Fruit fly (Drosophila melanogaster) whole organism, embryonic: ENCODE data around the gene Lamtor4.

ENCODE experiments used
- BEAF-32 ChIP-seq: fragments of 200-800 bp; sonication (Bioruptor generic); optimal IDR thresholded peaks from 3 replicates; lab custom pipeline; 2017; ENCODE audit warnings: missing biosample characterization, missing genetic modification characterization, mild to moderate bottlenecking, moderate library complexity, missing genetic modification reagents
- CG11093 ChIP-seq: fragments of 200-800 bp; sonication (Bioruptor generic); IDR thresholded peaks from 3 replicates; pipeline ENCODE4 v1.3.6; 2022; ENCODE audit warnings: missing biosample characterization, missing genetic modification characterization
- CG12299 ChIP-seq: fragments of 200-800 bp; sonication (Bioruptor generic); optimal IDR thresholded peaks from 2 replicates; lab custom pipeline; 2018; ENCODE audit warnings: missing biosample characterization, mild to moderate bottlenecking, missing genetic modification characterization
- CG1233 ChIP-seq: fragments of 200-800 bp; sonication (Bioruptor generic); optimal IDR thresholded peaks from 4 replicates; lab custom pipeline; 2018; ENCODE audit warnings: missing biosample characterization, mild to moderate bottlenecking, missing genetic modification characterization
- CG12659 ChIP-seq: fragments of 200-800 bp; sonication (Bioruptor generic); optimal IDR thresholded peaks from 3 replicates; lab custom pipeline; 2017; ENCODE audit warnings: mild to moderate bottlenecking, missing biosample characterization, missing genetic modification reagents, missing genetic modification characterization
- CG14710 ChIP-seq: fragments of 200-800 bp; sonication (Bioruptor generic); optimal IDR thresholded peaks from 3 replicates; lab custom pipeline; 2019; ENCODE audit warnings: missing biosample characterization, mild to moderate bottlenecking, missing genetic modification characterization, moderate library complexity
- CG15011 ChIP-seq: fragments of 200-800 bp; sonication (Bioruptor generic); optimal IDR thresholded peaks from 3 replicates; lab custom pipeline; 2018; ENCODE audit warnings: missing biosample characterization, mild to moderate bottlenecking, missing genetic modification characterization
- CG1603 ChIP-seq: fragments of 200-800 bp; sonication (Bioruptor generic); optimal IDR thresholded peaks from 2 replicates; lab custom pipeline; 2019; ENCODE audit warnings: missing biosample characterization, mild to moderate bottlenecking, missing genetic modification characterization, moderate library complexity
- CG1647 ChIP-seq: fragments of 200-800 bp; sonication (Bioruptor generic); optimal IDR thresholded peaks from 3 replicates; lab custom pipeline; 2016; ENCODE audit warnings: missing biosample characterization, missing genetic modification characterization
- CG17385 ChIP-seq: fragments of 200-800 bp; sonication (Bioruptor generic); optimal IDR thresholded peaks from 3 replicates; lab custom pipeline; 2018; ENCODE audit warnings: missing biosample characterization, mild to moderate bottlenecking, missing genetic modification characterization
- CG17568 ChIP-seq: fragments of 200-800 bp; sonication (Bioruptor generic); optimal IDR thresholded peaks from 2 replicates; lab custom pipeline; 2018; ENCODE audit warnings: missing biosample characterization, mild to moderate bottlenecking, missing genetic modification characterization, moderate library complexity
- CG18262 ChIP-seq: fragments of 200-800 bp; optimal IDR thresholded peaks from 3 replicates; lab custom pipeline; 2019; ENCODE audit warnings: missing biosample characterization, mild to moderate bottlenecking, missing genetic modification characterization, moderate library complexity
- CG3995 ChIP-seq: fragments of 200-800 bp; sonication (Bioruptor generic); optimal IDR thresholded peaks from 3 replicates; lab custom pipeline; 2016; ENCODE audit warnings: missing biosample characterization, missing genetic modification characterization
- CG42726 ChIP-seq: fragments of 200-800 bp; sonication (Bioruptor generic); IDR thresholded peaks from 2 replicates; pipeline ENCODE4 v1.3.6; 2022; ENCODE audit warnings: missing biosample characterization, missing genetic modification characterization; ENCODE audit not compliant: partially characterized antibody
- CG9437 ChIP-seq: fragments of 200-800 bp; sonication (Bioruptor generic); optimal IDR thresholded peaks from 2 replicates; lab custom pipeline; 2018; ENCODE audit warnings: missing biosample characterization, mild to moderate bottlenecking, missing genetic modification characterization
- CG9876 ChIP-seq: fragments of 200-800 bp; sonication (Bioruptor generic); optimal IDR thresholded peaks from 2 replicates; lab custom pipeline; 2016; ENCODE audit warnings: missing biosample characterization, missing genetic modification characterization
- Doc3 ChIP-seq: fragments of 200-800 bp; sonication (Bioruptor generic); IDR thresholded peaks from 3 replicates; pipeline ENCODE4 v1.3.6; 2022; ENCODE audit warnings: missing biosample characterization, missing genetic modification characterization; ENCODE audit not compliant: partially characterized antibody
- Dref ChIP-seq: fragments of 200-800 bp; sonication (Bioruptor generic); IDR thresholded peaks from 2 replicates; pipeline ENCODE4 v1.3.6; 2022; ENCODE audit warnings: missing biosample characterization, missing genetic modification characterization
- Ets97D ChIP-seq: fragments of 200-800 bp; sonication (Bioruptor generic); optimal IDR thresholded peaks from 3 replicates; lab custom pipeline; 2016; ENCODE audit warnings: missing biosample characterization, missing genetic modification characterization
- Fer2 ChIP-seq: fragments of 200-800 bp; sonication (Bioruptor generic); optimal IDR thresholded peaks from 2 replicates; lab custom pipeline; 2018; ENCODE audit warnings: missing biosample characterization, mild to moderate bottlenecking, missing genetic modification characterization, moderate library complexity
- HmgZ ChIP-seq: fragments of 200-800 bp; sonication (Bioruptor generic); optimal IDR thresholded peaks from 2 replicates; lab custom pipeline; 2018; ENCODE audit warnings: missing biosample characterization, mild to moderate bottlenecking, missing genetic modification characterization
- Hr3 ChIP-seq: fragments of 200-800 bp; sonication (Bioruptor generic); optimal IDR thresholded peaks from 3 replicates; lab custom pipeline; 2016; ENCODE audit warnings: missing biosample characterization, missing genetic modification characterization
- MBD-R2 ChIP-seq: fragments of 200-800 bp; sonication (Bioruptor generic); IDR thresholded peaks from 2 replicates; pipeline ENCODE4 v1.3.6; 2022; ENCODE audit warnings: missing biosample characterization, missing genetic modification characterization
- MESR4 ChIP-seq: fragments of 200-800 bp; sonication (Bioruptor generic); optimal IDR thresholded peaks from 2 replicates; lab custom pipeline; 2018; ENCODE audit warnings: missing biosample characterization, mild to moderate bottlenecking, missing genetic modification characterization, moderate library complexity
- Max ChIP-seq: fragments of 200-800 bp; sonication (Bioruptor generic); optimal IDR thresholded peaks from 2 replicates; lab custom pipeline; 2016; ENCODE audit warnings: missing biosample characterization, mild to moderate bottlenecking, missing genetic modification characterization
- Myb ChIP-seq: fragments of 200-800 bp; sonication (Bioruptor generic); optimal IDR thresholded peaks from 2 replicates; lab custom pipeline; 2016; ENCODE audit warnings: missing biosample characterization, missing genetic modification characterization
- Nf-YB ChIP-seq: fragments of 200-800 bp; sonication (Bioruptor generic); optimal IDR thresholded peaks from 3 replicates; lab custom pipeline; 2019; ENCODE audit warnings: missing biosample characterization, mild to moderate bottlenecking, missing genetic modification characterization, moderate library complexity
- Oli ChIP-seq: fragments of 200-800 bp; sonication (Bioruptor generic); optimal IDR thresholded peaks from 2 replicates; lab custom pipeline; 2018; ENCODE audit warnings: missing biosample characterization, mild to moderate bottlenecking, missing genetic modification characterization, moderate library complexity
- Pdp1 ChIP-seq, 2 experiments: fragments of 200-800 bp; sonication (Bioruptor generic); optimal IDR thresholded peaks; 3 replicates each; lab custom pipeline; 2016; ENCODE audit warnings: missing biosample characterization in 2 of 2, missing genetic modification characterization in 2 of 2, mild to moderate bottlenecking in 1 of 2, moderate library complexity in 1 of 2
- Sin3A ChIP-seq: fragments of >200 bp; optimal IDR thresholded peaks from 2 replicates; lab custom pipeline; 2018
- Sry-δ ChIP-seq: fragments of 200-800 bp; sonication (Bioruptor generic); optimal IDR thresholded peaks from 2 replicates; lab custom pipeline; 2016; ENCODE audit warnings: missing biosample characterization, missing genetic modification characterization
- chinmo ChIP-seq: fragments of 200-800 bp; sonication (Bioruptor generic); IDR thresholded peaks from 4 replicates; pipeline ENCODE4 v1.3.6; 2022; ENCODE audit warnings: missing biosample characterization, missing genetic modification characterization; ENCODE audit not compliant: partially characterized antibody
- crol ChIP-seq: fragments of 200-800 bp; sonication (Bioruptor generic); IDR thresholded peaks from 2 replicates; pipeline ENCODE4 v1.3.6; 2022; ENCODE audit warnings: missing biosample characterization, missing genetic modification characterization
- dm ChIP-seq: fragments of 200-800 bp; sonication (Bioruptor generic); optimal IDR thresholded peaks from 3 replicates; lab custom pipeline; 2016; ENCODE audit warnings: missing biosample characterization, missing genetic modification characterization
- gfzf ChIP-seq: fragments of 200-800 bp; sonication (Bioruptor generic); optimal IDR thresholded peaks from 2 replicates; lab custom pipeline; 2016; ENCODE audit warnings: missing biosample characterization, mild to moderate bottlenecking, missing genetic modification characterization, moderate library complexity
- her ChIP-seq: fragments of 200-800 bp; sonication (Bioruptor generic); optimal IDR thresholded peaks from 2 replicates; lab custom pipeline; 2016; ENCODE audit warnings: missing biosample characterization, missing genetic modification characterization
- hkb ChIP-seq, 2 experiments: fragments of 200-800 bp in 1 of 2; fragments of >200 bp in 1 of 2; sonication (Bioruptor generic) in 1 of 2; IDR thresholded peaks in 1 of 2; optimal IDR thresholded peaks in 1 of 2; 2 replicates each; pipeline versions ENCODE4 v1.3.6 to Lab custom; 2017 to 2022; ENCODE audit warnings: missing biosample characterization in 1 of 2, missing genetic modification characterization in 1 of 2
- nau ChIP-seq: fragments of 200-800 bp; sonication (Bioruptor generic); optimal IDR thresholded peaks from 3 replicates; lab custom pipeline; 2017; ENCODE audit warnings: missing biosample characterization, mild to moderate bottlenecking, missing genetic modification characterization, missing genetic modification reagents
- phol ChIP-seq: fragments of 200-800 bp; sonication (Bioruptor generic); optimal IDR thresholded peaks from 3 replicates; lab custom pipeline; 2018; ENCODE audit warnings: missing biosample characterization, mild to moderate bottlenecking, missing genetic modification characterization, moderate library complexity
- pzg ChIP-seq: fragments of 200-800 bp; sonication (Bioruptor generic); optimal IDR thresholded peaks from 3 replicates; lab custom pipeline; 2018; ENCODE audit warnings: missing biosample characterization, mild to moderate bottlenecking, missing genetic modification characterization, moderate library complexity
- rib ChIP-seq: fragments of 200-800 bp; sonication (Bioruptor generic); IDR thresholded peaks from 2 replicates; pipeline ENCODE4 v1.3.6; 2022; ENCODE audit warnings: missing biosample characterization, missing genetic modification characterization
- sens ChIP-seq: fragments of 200-800 bp; sonication (Bioruptor generic); peaks from one replicate; lab custom pipeline; 2016; ENCODE audit warnings: missing biosample characterization, missing genetic modification characterization
- sob ChIP-seq: fragments of 200-800 bp; sonication (Bioruptor generic); IDR thresholded peaks from 2 replicates; pipeline ENCODE4 v1.3.6; 2022; ENCODE audit warnings: missing biosample characterization, missing genetic modification characterization
- sqz ChIP-seq: fragments of 200-800 bp; sonication (Bioruptor generic); optimal IDR thresholded peaks from 3 replicates; lab custom pipeline; 2018; ENCODE audit warnings: missing biosample characterization, mild to moderate bottlenecking, missing genetic modification characterization
- stwl ChIP-seq: fragments of 200-800 bp; sonication (Bioruptor generic); optimal IDR thresholded peaks from 3 replicates; lab custom pipeline; 2018; ENCODE audit warnings: missing biosample characterization, mild to moderate bottlenecking, missing genetic modification characterization, moderate library complexity
- tio ChIP-seq: fragments of 200-800 bp; sonication (Bioruptor generic); optimal IDR thresholded peaks from 2 replicates; lab custom pipeline; 2017; ENCODE audit warnings: missing biosample characterization, missing genetic modification characterization, inconsistent platforms
- wor ChIP-seq: fragments of 200-800 bp; sonication (Bioruptor generic); IDR thresholded peaks from 2 replicates; pipeline ENCODE4 v1.3.6; 2022; ENCODE audit warnings: missing biosample characterization, missing genetic modification characterization

Lamtor4 gene

dm6 chr3L:3908838-3909810, 12.4 kb downstream of the Lamtor4 start (continued):
- TF ChIP-seq MBD-R2, result peak; percentile 31; the same call in 1 of the 2 replicates
- TF ChIP-seq Ets97D (GFP tag; lab: Kevin White, UChicago), result peak; percentile 32
- peak; percentile 96 for TF ChIP-seq Dref (GFP tag; lab: Robert Waterston, UW)
- TF ChIP-seq sens (GFP tag; lab: Kevin White, UChicago), result peak; percentile 84
- TF ChIP-seq wor (GFP tag; lab: Robert Waterston, UW), result no peak
- peak; percentile 72; the same call in 2 of the 4 replicates for TF ChIP-seq chinmo
- no peak for TF ChIP-seq CG11093 (GFP tag; lab: Robert Waterston, UW)
- TF ChIP-seq tio (GFP tag; lab: Kevin White, UChicago), result no peak
- TF ChIP-seq hkb (optimal IDR thresholded peaks at IDR 0.05; lab: Kevin White, UChicago), result no peak
- 0 out of 2 replicates have a peak, but pooled peaks have one; percentile 11 for TF ChIP-seq hkb (GFP tag; IDR thresholded peaks at IDR 0.05; lab: Robert Waterston, UW)
- peak; percentile 8 for TF ChIP-seq CG17568
- TF ChIP-seq Max (GFP tag; lab: Kevin White, UChicago), result peak; percentile 14
- TF ChIP-seq CG1647, result no peak
- TF ChIP-seq CG3995 (GFP tag; lab: Kevin White, UChicago), result peak; percentile 26
- TF ChIP-seq stwl (tag; lab: Kevin White, UChicago), result peak; percentile 72
- TF ChIP-seq Nf-YB, result no peak
- TF ChIP-seq CG12299, result no peak
- no peak for TF ChIP-seq CG15011 (GFP tag; lab: Kevin White, UChicago)
- no peak for TF ChIP-seq Fer2 (tag; lab: Kevin White, UChicago)
- TF ChIP-seq CG17385 (GFP tag; lab: Kevin White, UChicago), result no peak
- TF ChIP-seq Myb, result peak; percentile 99
- TF ChIP-seq pzg, result peak; percentile 79
- TF ChIP-seq sob (GFP tag; lab: Robert Waterston, UW), result peak; percentile 8; the same call in 1 of the 2 replicates
- TF ChIP-seq Sin3A (lab: Kevin White, UChicago), result peak; percentile 35
- peak; percentile 29 for TF ChIP-seq CG12659 (GFP tag; lab: Kevin White, UChicago)
- no peak for TF ChIP-seq sqz
- no peak for TF ChIP-seq nau (GFP tag; lab: Kevin White, UChicago)
- TF ChIP-seq CG14710 (tag; lab: Kevin White, UChicago), result peak; percentile 47
- peak; percentile 99 for TF ChIP-seq her (GFP tag; lab: Kevin White, UChicago)
- TF ChIP-seq CG9876 (GFP tag; lab: Kevin White, UChicago), result no peak
- TF ChIP-seq CG42726 (GFP tag; lab: Robert Waterston, UW), result peak; percentile 73
- TF ChIP-seq CG1603 (tag; lab: Kevin White, UChicago), result peak; percentile 55
- TF ChIP-seq BEAF-32, result peak; percentile 74
- peak; percentile 20 for TF ChIP-seq phol
- peak; percentile 79 for TF ChIP-seq MESR4
- TF ChIP-seq HmgZ, result peak; percentile 20
- TF ChIP-seq crol (GFP tag; lab: Robert Waterston, UW), result peak; percentile 93
- peak in 1 of 2 experiments; percentile 97 for TF ChIP-seq Pdp1 (GFP tag; optimal IDR thresholded peaks at IDR 0.05; lab: Kevin White, UChicago)
- no peak for TF ChIP-seq CG1233 (GFP tag; lab: Kevin White, UChicago)
- no peak for TF ChIP-seq Oli (tag; lab: Kevin White, UChicago)
- peak; percentile 24 for TF ChIP-seq CG9437 (GFP tag; lab: Kevin White, UChicago)
- peak; percentile 86 for TF ChIP-seq gfzf (GFP tag; lab: Kevin White, UChicago)
- TF ChIP-seq Hr3 (GFP tag; lab: Kevin White, UChicago), result no peak
- TF ChIP-seq CG18262 (tag; lab: Kevin White, UChicago), result no peak
- TF ChIP-seq Doc3 (GFP tag; lab: Robert Waterston, UW), result peak; percentile 51; the same call in 2 of the 3 replicates
- TF ChIP-seq rib (GFP tag; lab: Robert Waterston, UW), result 0 out of 2 replicates have a peak, but pooled peaks have one; percentile 36
- peak; percentile 41 for TF ChIP-seq dm (GFP tag; lab: Kevin White, UChicago)
- peak; percentile 90 for TF ChIP-seq Sry-δ (GFP tag; lab: Kevin White, UChicago)
